Worm (Caenorhabditis elegans): ENCODE data around the gene Y41E3.8.

DNA sequence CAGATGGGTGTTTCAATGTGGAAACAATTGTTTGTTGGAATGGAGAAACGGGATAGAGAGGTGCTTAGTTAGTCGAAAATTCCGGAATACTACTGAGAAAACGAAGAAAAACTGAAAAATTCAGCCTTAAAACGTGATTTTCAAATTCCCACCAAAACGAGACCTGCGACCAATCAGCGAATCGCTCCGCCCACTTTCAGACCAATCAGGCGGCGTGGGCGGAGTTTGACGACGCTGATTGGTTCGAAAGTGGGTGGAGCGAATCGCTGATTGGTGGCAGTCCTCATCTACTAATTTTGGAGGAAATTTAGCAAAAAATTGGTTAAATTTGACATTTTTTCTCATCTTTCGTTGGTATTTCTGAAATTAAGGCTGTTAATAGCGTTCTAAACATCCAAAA lies 1.4 kb downstream of the Y41E3.8 start:
- no peak for TF ChIP-seq B0310.2 (tag; optimal IDR thresholded peaks at IDR 0.05)
- no peak for TF ChIP-seq ama-1 (optimal IDR thresholded peaks at IDR 0.05)
- no peak for TF ChIP-seq tbx-37 (GFP tag; conservative IDR thresholded peaks at IDR 0.05)
- TF ChIP-seq flt-1 (GFP tag; IDR thresholded peaks at IDR 0.05), result no peak
- no peak for TF ChIP-seq scrt-1 (GFP tag; IDR thresholded peaks at IDR 0.05)
- TF ChIP-seq tbx-11 (GFP tag; IDR thresholded peaks at IDR 0.05), result no peak
- no peak for TF ChIP-seq ets-7 (tag; optimal IDR thresholded peaks at IDR 0.05)
- no peak for TF ChIP-seq F13C5.2 (tag; optimal IDR thresholded peaks at IDR 0.05)
